Fruit fly (Drosophila melanogaster) whole organism, embryonic: ENCODE data around the gene CG14357.

Experiments used
- CG12155 ChIP-seq: fragments of 200-800 bp; sonication (Bioruptor generic); optimal IDR thresholded peaks from 3 replicates; lab custom pipeline; 2016; ENCODE audit warnings: missing biosample characterization, missing genetic modification characterization
- H2.0 ChIP-seq: fragments of 200-800 bp; sonication (Bioruptor generic); IDR thresholded peaks from 2 replicates; pipeline ENCODE4 v1.3.6; 2022; ENCODE audit warnings: missing biosample characterization, missing genetic modification characterization
- Neu2 ChIP-seq: fragments of 200-800 bp; sonication (Bioruptor generic); optimal IDR thresholded peaks from 3 replicates; lab custom pipeline; 2016; ENCODE audit warnings: missing biosample characterization, missing genetic modification characterization, borderline replicate concordance
- Side ChIP-seq: fragments of 200-800 bp; sonication (Bioruptor generic); optimal IDR thresholded peaks from 2 replicates; lab custom pipeline; 2016; ENCODE audit warnings: missing biosample characterization, missing genetic modification characterization
- schlank ChIP-seq: fragments of 200-800 bp; sonication (Bioruptor generic); optimal IDR thresholded peaks from 2 replicates; lab custom pipeline; 2018; ENCODE audit warnings: missing biosample characterization, mild to moderate bottlenecking, missing genetic modification characterization
- unpg ChIP-seq: fragments of 200-800 bp; sonication (Bioruptor generic); optimal IDR thresholded peaks from 3 replicates; lab custom pipeline; 2018; ENCODE audit warnings: missing biosample characterization, mild to moderate bottlenecking, missing genetic modification characterization, moderate library complexity
- zfh2 ChIP-seq: fragments of 200-800 bp; sonication (Bioruptor generic); optimal IDR thresholded peaks from 2 replicates; lab custom pipeline; 2016; ENCODE audit warnings: missing biosample characterization, missing genetic modification characterization

DNA sequence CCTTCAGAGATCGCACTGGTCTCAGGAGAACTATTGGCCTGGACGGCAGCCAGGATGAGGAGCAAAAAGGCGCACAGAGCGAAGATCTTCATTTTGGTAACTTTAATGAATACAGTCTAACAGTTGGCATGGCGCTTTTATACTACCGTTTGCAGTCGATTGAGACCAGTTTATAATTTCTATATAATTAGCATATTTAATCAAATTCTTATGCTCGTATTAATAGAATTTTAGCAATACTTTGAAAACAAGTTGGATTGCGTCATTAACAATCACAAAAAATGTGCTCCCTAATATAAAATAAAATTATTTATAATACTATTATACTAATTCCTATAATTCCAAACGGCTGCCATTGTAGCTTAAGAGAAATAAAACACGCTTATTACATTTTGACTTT lies 42.4 kb upstream of the CG14357 start, which contains the start of gene CG44215:
- TF ChIP-seq unpg (GFP tag; lab: Kevin White, UChicago): no peak
- TF ChIP-seq H2.0 (GFP tag; lab: Robert Waterston, UW): no peak
- TF ChIP-seq Neu2 (GFP tag; lab: Kevin White, UChicago): no peak
- TF ChIP-seq Side (GFP tag; lab: Kevin White, UChicago): no peak
- no peak for TF ChIP-seq CG12155
- no peak for TF ChIP-seq schlank (tag; lab: Kevin White, UChicago)
- TF ChIP-seq zfh2 (GFP tag; lab: Kevin White, UChicago): no peak
